Worm (Caenorhabditis elegans) whole organism, young adult: ENCODE measurements around the gene C04A2.15.

Experiments used
- B0336.3 ChIP-seq: fragments of 200-800 bp; sonication (Bioruptor generic); IDR thresholded peaks from 2 replicates; pipeline ENCODE4 v1.3.6; 2022; ENCODE audit warnings: missing genetic modification characterization, missing compliant biosample characterization
- attf-5 ChIP-seq: fragments of 200-800 bp; sonication (Bioruptor generic); optimal IDR thresholded peaks from 2 replicates; lab custom pipeline; 2018; ENCODE audit warnings: mild to moderate bottlenecking, missing genetic modification characterization, missing compliant biosample characterization
- dpff-1 ChIP-seq: sonication (generic microtip); optimal IDR thresholded peaks from 2 replicates; lab custom pipeline; 2017; ENCODE audit warnings: mild to moderate bottlenecking, missing genetic modification characterization, missing compliant biosample characterization
- madf-8 ChIP-seq: fragments of 200-800 bp; sonication (Bioruptor generic); conservative IDR thresholded peaks from 2 replicates; pipeline ENCODE4 v1.3.6; 2022; ENCODE audit warnings: missing genetic modification reagents, missing genetic modification characterization, missing compliant biosample characterization
- mel-28 ChIP-seq: sonication (generic microtip); optimal IDR thresholded peaks from 2 replicates; lab custom pipeline; 2016; ENCODE audit warnings: borderline replicate concordance, mild to moderate bottlenecking, missing genetic modification characterization, missing compliant biosample characterization
- mxl-1 ChIP-seq: sonication (generic microtip); optimal IDR thresholded peaks from 2 replicates; lab custom pipeline; 2016; ENCODE audit warnings: missing genetic modification characterization, missing compliant biosample characterization
- sptf-2 ChIP-seq: fragments of 200-800 bp; sonication (Bioruptor generic); optimal IDR thresholded peaks from 2 replicates; lab custom pipeline; 2018; ENCODE audit warnings: mild to moderate bottlenecking, missing genetic modification characterization, missing compliant biosample characterization

DNA sequence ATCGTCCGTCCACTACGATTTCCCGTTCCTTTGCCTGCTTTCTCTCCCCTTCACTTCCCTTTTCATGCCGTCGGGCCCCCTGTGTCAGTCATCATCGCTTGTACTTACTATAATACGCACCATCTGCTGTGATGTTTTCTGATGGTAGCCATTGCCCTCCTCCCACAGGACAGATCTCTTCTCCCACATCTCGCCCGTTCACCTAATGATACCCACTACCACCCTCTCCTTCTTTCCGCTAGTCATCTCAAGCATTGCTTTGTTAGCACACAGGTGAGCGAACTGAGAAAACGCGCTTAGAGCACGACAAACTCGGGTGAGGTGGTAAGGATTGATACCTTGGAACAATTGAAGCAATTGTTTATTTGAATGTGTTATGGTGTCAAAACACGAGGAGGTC, 21.1 kb upstream of the C04A2.15 start:
- TF ChIP-seq mel-28 (tag; lab: Kevin White, UChicago): no peak
- no peak for TF ChIP-seq madf-8 (GFP tag; lab: Robert Waterston, UW)
- TF ChIP-seq sptf-2 (GFP tag; lab: Kevin White, UChicago): no peak
- TF ChIP-seq dpff-1 (tag; lab: Kevin White, UChicago): no peak
- TF ChIP-seq B0336.3 (GFP tag; lab: Robert Waterston, UW): no peak
- no peak for TF ChIP-seq attf-5 (GFP tag; lab: Kevin White, UChicago)
- no peak for TF ChIP-seq mxl-1
